Worm (Caenorhabditis elegans) whole organism, L1 larva: ENCODE measurements around the gene rab-30.

Experiments used
- ama-1 ChIP-seq: fragments of 150-350 bp; optimal IDR thresholded peaks from 2 replicates; lab custom pipeline; 2014
- ces-1 ChIP-seq: fragments of 150-350 bp; optimal IDR thresholded peaks from 2 replicates; lab custom pipeline; 2014; ENCODE audit warnings: missing biosample characterization, missing genetic modification reagents, missing genetic modification characterization
- lin-39 ChIP-seq: fragments of 150-350 bp; optimal IDR thresholded peaks from 2 replicates; lab custom pipeline; 2014; ENCODE audit warnings: missing biosample characterization, missing genetic modification reagents, missing genetic modification characterization
- mdl-1 ChIP-seq, 2 experiments: fragments of 150-350 bp; optimal IDR thresholded peaks; 2 replicates each; lab custom pipeline; 2014 to 2017; ENCODE audit warnings: missing biosample characterization in 2 of 2, missing genetic modification characterization in 2 of 2, inconsistent platforms in 1 of 2
- nhr-11 ChIP-seq: fragments of 150-350 bp; optimal IDR thresholded peaks from 2 replicates; lab custom pipeline; 2014; ENCODE audit warnings: missing biosample characterization, missing genetic modification characterization
- snpc-4 ChIP-seq: fragments of 150-350 bp; optimal IDR thresholded peaks from 2 replicates; lab custom pipeline; 2014; ENCODE audit warnings: missing biosample characterization, missing genetic modification characterization

ce11 chrIII:10565926-10566325 is 5.5 kb downstream of the rab-30 start, which contains the start of gene acdh-11:
- TF ChIP-seq ama-1 (lab: Kevin White, UChicago) = no peak
- no peak for TF ChIP-seq snpc-4
- no peak for TF ChIP-seq ces-1 (GFP tag; lab: Kevin White, UChicago)
- no peak for TF ChIP-seq nhr-11 (tag; lab: Kevin White, UChicago)
- no peak for TF ChIP-seq lin-39 (tag; lab: Kevin White, UChicago)
- peak in 1 of 2 experiments; percentile 4 for TF ChIP-seq mdl-1 (tag; optimal IDR thresholded peaks at IDR 0.05; lab: Kevin White, UChicago)
